Fruit fly (Drosophila melanogaster): Measurements from ENCODE around the gene CG32085.
A peak's percentile ranks its signal among the peaks of the same experiment; 100 is the strongest.

CG32085 gene

DNA sequence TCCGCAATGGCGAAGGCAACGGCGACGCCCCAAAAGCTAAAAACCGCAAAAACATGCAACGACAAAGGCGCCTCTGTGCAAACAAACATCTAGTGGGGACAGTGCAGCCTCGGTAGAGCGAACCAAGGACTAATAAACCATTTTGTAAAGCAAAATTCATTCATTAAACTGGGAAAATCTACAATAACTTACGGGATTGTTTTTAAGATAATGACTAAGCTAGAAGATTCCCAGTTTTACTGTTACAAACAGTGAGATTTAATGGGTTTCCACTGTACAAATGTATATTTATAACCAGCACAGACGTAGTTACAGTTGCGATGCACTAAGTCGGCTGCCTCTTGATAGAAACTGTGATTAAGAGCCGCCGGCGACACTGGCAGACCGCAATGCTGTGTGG, 24.0 kb downstream of the CG32085 start (continued):
- no peak for TF ChIP-seq Fer1 (GFP tag; optimal IDR thresholded peaks at IDR 0.05)
- no peak for TF ChIP-seq Sry-δ (GFP tag; optimal IDR thresholded peaks at IDR 0.05)
- no peak for TF ChIP-seq cwo (GFP tag; optimal IDR thresholded peaks at IDR 0.05)
- TF ChIP-seq Fer2 (tag; optimal IDR thresholded peaks at IDR 0.05), result no peak
- no peak for TF ChIP-seq sqz (GFP tag; optimal IDR thresholded peaks at IDR 0.05)
- no peak for TF ChIP-seq sr (GFP tag; IDR thresholded peaks at IDR 0.05)
- no peak for TF ChIP-seq otp (GFP tag; IDR thresholded peaks at IDR 0.05)
- TF ChIP-seq CG31365 (tag; optimal IDR thresholded peaks at IDR 0.05), result no peak
- TF ChIP-seq br (optimal IDR thresholded peaks at IDR 0.05), result no peak
- TF ChIP-seq CG16815 (GFP tag; optimal IDR thresholded peaks at IDR 0.05), result no peak
- TF ChIP-seq Bgb (GFP tag; IDR thresholded peaks at IDR 0.05; ENCODE audit: partially characterized antibody), result no peak
- TF ChIP-seq knrl (GFP tag; IDR thresholded peaks at IDR 0.05; ENCODE audit: partially characterized antibody), result no peak
- no peak for TF ChIP-seq Ssrp (tag; optimal IDR thresholded peaks at IDR 0.05)
- peak; percentile 37; the same call in 1 of the 2 replicates for TF ChIP-seq lmd (GFP tag; IDR thresholded peaks at IDR 0.05)
- no peak for TF ChIP-seq cato (GFP tag; optimal IDR thresholded peaks at IDR 0.05; ENCODE audit: borderline replicate concordance)
- peak; percentile 89 for TF ChIP-seq Drgx (GFP tag; IDR thresholded peaks at IDR 0.05)
- TF ChIP-seq Trl (optimal IDR thresholded peaks at IDR 0.05), result no peak
- no peak for TF ChIP-seq Trl (GFP tag; optimal IDR thresholded peaks at IDR 0.05)
- TF ChIP-seq grn (GFP tag; optimal IDR thresholded peaks at IDR 0.05), result no peak
- TF ChIP-seq cg (GFP tag; optimal IDR thresholded peaks at IDR 0.05), result no peak
- TF ChIP-seq tgo (GFP tag; IDR thresholded peaks at IDR 0.05), result peak; percentile 33; the same call in 1 of the 3 replicates
- no peak for TF ChIP-seq nom (GFP tag; optimal IDR thresholded peaks at IDR 0.05)
- TF ChIP-seq pb (GFP tag; optimal IDR thresholded peaks at IDR 0.05), result no peak
- TF ChIP-seq Poxn (GFP tag; IDR thresholded peaks at IDR 0.05), result no peak
- no peak for TF ChIP-seq CG9215 (GFP tag; IDR thresholded peaks at IDR 0.05)
- no peak for TF ChIP-seq Tbp (GFP tag; optimal IDR thresholded peaks at IDR 0.05)
- no peak for TF ChIP-seq CG4617 (GFP tag; optimal IDR thresholded peaks at IDR 0.05; ENCODE audit: borderline replicate concordance)
- TF ChIP-seq chn (GFP tag; optimal IDR thresholded peaks at IDR 0.05), result no peak
- TF ChIP-seq Hr51 (GFP tag; optimal IDR thresholded peaks at IDR 0.05), result no peak
- TF ChIP-seq Dbx (GFP tag; IDR thresholded peaks at IDR 0.05), result no peak
- no peak for TF ChIP-seq ssp (GFP tag; IDR thresholded peaks at IDR 0.05)
- TF ChIP-seq C15 (GFP tag; IDR thresholded peaks at IDR 0.05), result no peak
- no peak for TF ChIP-seq trh (GFP tag; optimal IDR thresholded peaks at IDR 0.05)
- TF ChIP-seq CG14860 (GFP tag; IDR thresholded peaks at IDR 0.05; ENCODE audit: partially characterized antibody), result no peak
- TF ChIP-seq CG4328 (GFP tag; optimal IDR thresholded peaks at IDR 0.05), result no peak
- TF ChIP-seq ci (GFP tag; IDR thresholded peaks at IDR 0.05), result 0 out of 3 replicates have a peak, but pooled peaks have one; percentile 28
- TF ChIP-seq CG6254 (GFP tag; optimal IDR thresholded peaks at IDR 0.05), result no peak
- no peak for TF ChIP-seq prd (optimal IDR thresholded peaks at IDR 0.05)
- TF ChIP-seq prd (GFP tag; IDR thresholded peaks at IDR 0.05), result peak; percentile 53
- no peak for TF ChIP-seq rib (GFP tag; IDR thresholded peaks at IDR 0.05)
- no peak for TF ChIP-seq CG7271 (tag; optimal IDR thresholded peaks at IDR 0.05)
- TF ChIP-seq sens (GFP tag), result peak; percentile 51
- TF ChIP-seq CG15601 (tag; optimal IDR thresholded peaks at IDR 0.05), result no peak
- no peak for TF ChIP-seq hb (GFP tag; IDR thresholded peaks at IDR 0.05; ENCODE audit: partially characterized antibody)
- TF ChIP-seq nau (GFP tag; optimal IDR thresholded peaks at IDR 0.05), result no peak
- no peak for TF ChIP-seq unc-4 (GFP tag; IDR thresholded peaks at IDR 0.05; ENCODE audit: partially characterized antibody)
- no peak for TF ChIP-seq eyg (GFP tag; optimal IDR thresholded peaks at IDR 0.05)
- no peak for TF ChIP-seq Doc3 (GFP tag; IDR thresholded peaks at IDR 0.05; ENCODE audit: partially characterized antibody)
- TF ChIP-seq CG14014 (GFP tag; IDR thresholded peaks at IDR 0.05), result no peak
- no peak for TF ChIP-seq pzg (GFP tag; optimal IDR thresholded peaks at IDR 0.05)

Data from whole organism, embryonic.